Worm (Caenorhabditis elegans): ENCODE data around the gene H06H21.11.
A peak's percentile ranks its signal among the peaks of the same experiment; 100 is the strongest.

DNA sequence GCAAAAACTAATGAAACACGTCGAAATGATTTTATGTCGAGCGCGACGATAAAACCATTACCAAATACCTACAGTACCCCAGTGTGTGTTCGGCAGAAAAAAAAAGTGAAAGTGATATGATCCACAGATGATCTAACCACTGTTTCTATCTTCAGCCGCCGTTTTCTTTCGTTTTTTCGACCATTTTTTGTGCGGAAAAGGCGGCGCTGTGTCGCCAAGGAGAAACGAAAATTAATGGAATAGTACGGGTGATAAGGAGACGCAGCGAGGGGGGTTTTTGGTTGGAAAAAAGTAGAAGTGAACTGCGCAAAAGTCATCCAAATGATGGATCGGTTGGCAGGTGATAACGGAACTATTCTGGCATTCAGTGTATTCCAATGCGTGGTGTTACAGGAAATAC lies 12.0 kb downstream of the H06H21.11 start:
- TF ChIP-seq blmp-1 (tag; optimal IDR thresholded peaks at IDR 0.05) (peak; percentile 91), ceh-88 (GFP tag; IDR thresholded peaks at IDR 0.05) (no peak), sox-4 (tag; optimal IDR thresholded peaks at IDR 0.05) (no peak), elt-2 (tag; optimal IDR thresholded peaks at IDR 0.05) (no peak), pag-3 (tag; optimal IDR thresholded peaks at IDR 0.05; ENCODE audit: borderline replicate concordance, insufficient read depth) (no peak), unc-62 (GFP tag; optimal IDR thresholded peaks at IDR 0.05) (no peak), nhr-76 (tag; optimal IDR thresholded peaks at IDR 0.05) (no peak), pqm-1 (tag; optimal IDR thresholded peaks at IDR 0.05) (no peak), nhr-28 (tag; optimal IDR thresholded peaks at IDR 0.05) (no peak)
